Fruit fly (Drosophila melanogaster) whole organism, embryonic: ENCODE measurements around the gene Syt12.

Experiments
- BEAF-32 ChIP-seq: fragments of 200-800 bp; sonication (Bioruptor generic); optimal IDR thresholded peaks from 3 replicates; lab custom pipeline; 2017; ENCODE audit warnings: missing biosample characterization, missing genetic modification characterization, mild to moderate bottlenecking, moderate library complexity, missing genetic modification reagents
- CG10543 ChIP-seq: fragments of 200-800 bp; sonication (Bioruptor generic); optimal IDR thresholded peaks from 3 replicates; lab custom pipeline; 2017; ENCODE audit warnings: missing biosample characterization, mild to moderate bottlenecking, missing genetic modification characterization, moderate library complexity
- CG11504 ChIP-seq: fragments of 200-800 bp; sonication (Bioruptor generic); optimal IDR thresholded peaks from 3 replicates; lab custom pipeline; 2019; ENCODE audit warnings: missing biosample characterization, mild to moderate bottlenecking, missing genetic modification characterization, moderate library complexity
- CG12155 ChIP-seq: fragments of 200-800 bp; sonication (Bioruptor generic); optimal IDR thresholded peaks from 3 replicates; lab custom pipeline; 2016; ENCODE audit warnings: missing biosample characterization, missing genetic modification characterization
- CG12219 ChIP-seq: fragments of 200-800 bp; sonication (Bioruptor generic); optimal IDR thresholded peaks from 3 replicates; lab custom pipeline; 2018; ENCODE audit warnings: missing biosample characterization, mild to moderate bottlenecking, missing genetic modification characterization
- CG12299 ChIP-seq: fragments of 200-800 bp; sonication (Bioruptor generic); optimal IDR thresholded peaks from 2 replicates; lab custom pipeline; 2018; ENCODE audit warnings: missing biosample characterization, mild to moderate bottlenecking, missing genetic modification characterization
- CG12744 ChIP-seq: fragments of 200-800 bp; sonication (Bioruptor generic); optimal IDR thresholded peaks from 2 replicates; lab custom pipeline; 2016; ENCODE audit warnings: missing biosample characterization, missing genetic modification characterization
- CG12942 ChIP-seq: fragments of 200-800 bp; sonication (Bioruptor generic); optimal IDR thresholded peaks from 3 replicates; lab custom pipeline; 2016; ENCODE audit warnings: missing biosample characterization, missing genetic modification characterization
- CG14667 ChIP-seq: fragments of 200-800 bp; sonication (Bioruptor generic); IDR thresholded peaks from 2 replicates; pipeline ENCODE4 v1.3.6; 2022; ENCODE audit warnings: missing biosample characterization, missing genetic modification characterization
- CG16779 ChIP-seq: fragments of 200-800 bp; sonication (Bioruptor generic); IDR thresholded peaks from 2 replicates; pipeline ENCODE4 v1.3.6; 2022; ENCODE audit warnings: missing biosample characterization, missing genetic modification characterization
- CG17385 ChIP-seq: fragments of 200-800 bp; sonication (Bioruptor generic); optimal IDR thresholded peaks from 3 replicates; lab custom pipeline; 2018; ENCODE audit warnings: missing biosample characterization, mild to moderate bottlenecking, missing genetic modification characterization
- CG18476 ChIP-seq: fragments of 200-800 bp; sonication (Bioruptor generic); optimal IDR thresholded peaks from 2 replicates; lab custom pipeline; 2016; ENCODE audit warnings: missing biosample characterization, mild to moderate bottlenecking, missing genetic modification characterization
- CG18764 ChIP-seq: fragments of 200-800 bp; sonication (Bioruptor generic); optimal IDR thresholded peaks from 3 replicates; lab custom pipeline; 2016; ENCODE audit warnings: missing biosample characterization, missing genetic modification characterization
- CG2202 ChIP-seq: fragments of 200-800 bp; sonication (Bioruptor generic); optimal IDR thresholded peaks from 2 replicates; lab custom pipeline; 2018; ENCODE audit warnings: missing biosample characterization, mild to moderate bottlenecking, missing genetic modification characterization
- CG6654 ChIP-seq: fragments of 200-800 bp; sonication (Bioruptor generic); optimal IDR thresholded peaks from 2 replicates; lab custom pipeline; 2017; ENCODE audit warnings: missing biosample characterization, mild to moderate bottlenecking, missing genetic modification characterization
- CG6854 ChIP-seq: fragments of 200-800 bp; sonication (Bioruptor generic); optimal IDR thresholded peaks from 3 replicates; lab custom pipeline; 2017; ENCODE audit warnings: missing biosample characterization, mild to moderate bottlenecking, missing genetic modification characterization
- CG7839 ChIP-seq: fragments of 200-800 bp; sonication (Bioruptor generic); optimal IDR thresholded peaks from 3 replicates; lab custom pipeline; 2018; ENCODE audit warnings: missing biosample characterization, mild to moderate bottlenecking, missing genetic modification characterization, moderate library complexity
- CG8765 ChIP-seq: fragments of 200-800 bp; sonication (Bioruptor generic); IDR thresholded peaks from 2 replicates; pipeline ENCODE4 v1.3.6; 2022; ENCODE audit warnings: missing biosample characterization, missing genetic modification characterization
- CG9727 ChIP-seq: fragments of 200-800 bp; sonication (Bioruptor generic); optimal IDR thresholded peaks from 3 replicates; lab custom pipeline; 2017; ENCODE audit warnings: missing biosample characterization, mild to moderate bottlenecking, missing genetic modification characterization
- CHES-1-like ChIP-seq: fragments of 200-800 bp; sonication (Bioruptor generic); optimal IDR thresholded peaks from 2 replicates; lab custom pipeline; 2016; ENCODE audit warnings: missing biosample characterization, missing genetic modification characterization
- Camta ChIP-seq: fragments of 200-800 bp; sonication (Bioruptor generic); optimal IDR thresholded peaks from 2 replicates; lab custom pipeline; 2016; ENCODE audit warnings: missing biosample characterization, missing genetic modification characterization
- Doc3 ChIP-seq: fragments of 200-800 bp; sonication (Bioruptor generic); IDR thresholded peaks from 3 replicates; pipeline ENCODE4 v1.3.6; 2022; ENCODE audit warnings: missing biosample characterization, missing genetic modification characterization; ENCODE audit not compliant: partially characterized antibody
- Elba2 ChIP-seq: fragments of 200-800 bp; sonication (Bioruptor generic); optimal IDR thresholded peaks from 3 replicates; lab custom pipeline; 2016; ENCODE audit warnings: missing biosample characterization, missing genetic modification characterization
- Fer2 ChIP-seq: fragments of 200-800 bp; sonication (Bioruptor generic); optimal IDR thresholded peaks from 2 replicates; lab custom pipeline; 2018; ENCODE audit warnings: missing biosample characterization, mild to moderate bottlenecking, missing genetic modification characterization, moderate library complexity
- Gug ChIP-seq: fragments of 200-800 bp; sonication (Bioruptor generic); IDR thresholded peaks from 4 replicates; pipeline ENCODE4 v1.3.6; 2022; ENCODE audit warnings: missing biosample characterization, missing genetic modification characterization
- Med ChIP-seq: fragments of 200-800 bp; sonication (Bioruptor generic); peaks from one replicate; lab custom pipeline; 2016; ENCODE audit warnings: missing biosample characterization, missing genetic modification characterization, mild to moderate bottlenecking, inconsistent platforms, moderate library complexity
- Nf-YC ChIP-seq: fragments of 200-800 bp; optimal IDR thresholded peaks from 3 replicates; lab custom pipeline; 2019; ENCODE audit warnings: missing biosample characterization, mild to moderate bottlenecking, missing genetic modification characterization, moderate library complexity
- Usf ChIP-seq: fragments of 200-800 bp; sonication (Bioruptor generic); optimal IDR thresholded peaks from 2 replicates; lab custom pipeline; 2017; ENCODE audit warnings: missing genotype, missing biosample characterization, missing genetic modification characterization
- Vsx1 ChIP-seq: fragments of 200-800 bp; sonication (Bioruptor generic); optimal IDR thresholded peaks from 2 replicates; lab custom pipeline; 2017; ENCODE audit warnings: missing biosample characterization, mild to moderate bottlenecking, missing genetic modification characterization, missing genetic modification reagents
- Xbp1 ChIP-seq: fragments of 200-800 bp; sonication (Bioruptor generic); optimal IDR thresholded peaks from 3 replicates; lab custom pipeline; 2016; ENCODE audit warnings: missing biosample characterization, mild to moderate bottlenecking, missing genetic modification characterization
- bigmax ChIP-seq: fragments of 200-800 bp; sonication (Bioruptor generic); optimal IDR thresholded peaks from 2 replicates; lab custom pipeline; 2018; ENCODE audit warnings: missing biosample characterization, mild to moderate bottlenecking, missing genetic modification characterization
- bsh ChIP-seq, 2 experiments: fragments of 200-800 bp; sonication (Bioruptor generic); optimal IDR thresholded peaks; 2 replicates each; lab custom pipeline; 2017 to 2018; ENCODE audit warnings: mild to moderate bottlenecking in 2 of 2, missing biosample characterization in 2 of 2, missing genetic modification characterization in 2 of 2, moderate library complexity in 1 of 2
- cad ChIP-seq: fragments of >200 bp; optimal IDR thresholded peaks from 2 replicates; lab custom pipeline; 2017; ENCODE audit warnings: missing biosample characterization, missing genetic modification characterization
- dan ChIP-seq: fragments of 200-800 bp; sonication (Bioruptor generic); IDR thresholded peaks from 2 replicates; pipeline ENCODE4 v1.3.6; 2022; ENCODE audit warnings: missing biosample characterization, missing genetic modification characterization
- eve ChIP-seq, 2 experiments: fragments of >200 bp; optimal IDR thresholded peaks; 2 replicates each; lab custom pipeline; 2017; ENCODE audit warnings: missing biosample characterization in 2 of 2, missing genetic modification characterization in 2 of 2
- exex ChIP-seq: fragments of 200-800 bp; sonication (Bioruptor generic); optimal IDR thresholded peaks from 4 replicates; lab custom pipeline; 2018; ENCODE audit warnings: missing biosample characterization, mild to moderate bottlenecking, missing genetic modification characterization, moderate library complexity
- eyg ChIP-seq: fragments of 200-800 bp; sonication (Bioruptor generic); optimal IDR thresholded peaks from 3 replicates; lab custom pipeline; 2016; ENCODE audit warnings: missing biosample characterization, missing genetic modification characterization
- fd96Cb ChIP-seq: fragments of 200-800 bp; sonication (Bioruptor generic); optimal IDR thresholded peaks from 2 replicates; lab custom pipeline; 2018; ENCODE audit warnings: missing biosample characterization, mild to moderate bottlenecking, missing genetic modification characterization, moderate library complexity
- her ChIP-seq: fragments of 200-800 bp; sonication (Bioruptor generic); optimal IDR thresholded peaks from 2 replicates; lab custom pipeline; 2016; ENCODE audit warnings: missing biosample characterization, missing genetic modification characterization
- knrl ChIP-seq: fragments of 200-800 bp; sonication (Bioruptor generic); IDR thresholded peaks from 3 replicates; pipeline ENCODE4 v1.3.6; 2022; ENCODE audit warnings: missing biosample characterization, missing genetic modification characterization; ENCODE audit not compliant: partially characterized antibody
- maf-S ChIP-seq: fragments of 200-800 bp; sonication (Bioruptor generic); optimal IDR thresholded peaks from 2 replicates; lab custom pipeline; 2016; ENCODE audit warnings: missing biosample characterization, missing genetic modification characterization
- mirr ChIP-seq: fragments of 200-800 bp; sonication (Bioruptor generic); optimal IDR thresholded peaks from 3 replicates; lab custom pipeline; 2018; ENCODE audit warnings: missing biosample characterization, mild to moderate bottlenecking, missing genetic modification characterization
- org-1 ChIP-seq: fragments of 200-800 bp; sonication (Bioruptor generic); optimal IDR thresholded peaks from 2 replicates; lab custom pipeline; 2017; ENCODE audit warnings: missing biosample characterization, missing genetic modification characterization
- otp ChIP-seq: fragments of 200-800 bp; sonication (Bioruptor generic); IDR thresholded peaks from 3 replicates; pipeline ENCODE4, ENCODE4 v1.3.6; 2022; ENCODE audit warnings: missing biosample characterization, missing genetic modification characterization
- pnt ChIP-seq: fragments of 200-800 bp; sonication (Bioruptor generic); optimal IDR thresholded peaks from 3 replicates; lab custom pipeline; 2016; ENCODE audit warnings: missing biosample characterization, missing genetic modification characterization
- pros ChIP-seq: fragments of 200-800 bp; sonication (Bioruptor generic); optimal IDR thresholded peaks from 3 replicates; lab custom pipeline; 2019; ENCODE audit warnings: missing biosample characterization, mild to moderate bottlenecking, missing genetic modification characterization, moderate library complexity
- pzg ChIP-seq: fragments of 200-800 bp; sonication (Bioruptor generic); optimal IDR thresholded peaks from 3 replicates; lab custom pipeline; 2018; ENCODE audit warnings: missing biosample characterization, mild to moderate bottlenecking, missing genetic modification characterization, moderate library complexity
- rib ChIP-seq: fragments of 200-800 bp; sonication (Bioruptor generic); IDR thresholded peaks from 2 replicates; pipeline ENCODE4 v1.3.6; 2022; ENCODE audit warnings: missing biosample characterization, missing genetic modification characterization
- sisA ChIP-seq: fragments of 200-800 bp; sonication (Bioruptor generic); IDR thresholded peaks from 2 replicates; pipeline ENCODE4 v1.3.6; 2022; ENCODE audit warnings: missing biosample characterization, missing genetic modification characterization
- sug ChIP-seq: fragments of 200-800 bp; optimal IDR thresholded peaks from 2 replicates; lab custom pipeline; 2019; ENCODE audit warnings: missing biosample characterization, mild to moderate bottlenecking, missing genetic modification characterization, moderate library complexity
- zf30C ChIP-seq: fragments of 200-800 bp; sonication (Bioruptor generic); optimal IDR thresholded peaks from 3 replicates; lab custom pipeline; 2018; ENCODE audit warnings: missing biosample characterization, mild to moderate bottlenecking, missing genetic modification characterization

Syt12 gene

dm6 chrX:13323114-13323513, 35.9 kb upstream of the Syt12 start (continued):
- TF ChIP-seq bsh (GFP tag; optimal IDR thresholded peaks at IDR 0.05; lab: Kevin White, UChicago): peak in 1 of 2 experiments; percentile 52
- no peak for TF ChIP-seq Fer2 (tag; lab: Kevin White, UChicago)
- TF ChIP-seq CG18476 (GFP tag; lab: Kevin White, UChicago): peak; percentile 50
- no peak for TF ChIP-seq CG8765 (GFP tag; lab: Robert Waterston, UW)
- TF ChIP-seq fd96Cb (tag; lab: Kevin White, UChicago): peak; percentile 58
- TF ChIP-seq Camta (GFP tag; lab: Kevin White, UChicago): peak; percentile 72
- TF ChIP-seq org-1 (GFP tag; lab: Kevin White, UChicago): peak; percentile 3
- TF ChIP-seq eyg (GFP tag; lab: Kevin White, UChicago): peak; percentile 26
- no peak for TF ChIP-seq rib (GFP tag; lab: Robert Waterston, UW)
- TF ChIP-seq CG12744: peak; percentile 54
- no peak for TF ChIP-seq CG10543
- no peak for TF ChIP-seq cad (GFP tag; lab: Kevin White, UChicago)
- TF ChIP-seq Vsx1 (GFP tag; lab: Kevin White, UChicago): peak; percentile 5
- TF ChIP-seq sisA (GFP tag; lab: Robert Waterston, UW): peak; percentile 67
- no peak for TF ChIP-seq BEAF-32
- TF ChIP-seq CG18764 (GFP tag; lab: Kevin White, UChicago): peak; percentile 59
- TF ChIP-seq zf30C: peak; percentile 38
- no peak for TF ChIP-seq Usf (GFP tag; lab: Kevin White, UChicago)
- TF ChIP-seq sug (tag; lab: Kevin White, UChicago): no peak
- TF ChIP-seq CG12155 (GFP tag; lab: Kevin White, UChicago): peak; percentile 60
- peak; percentile 69 for TF ChIP-seq Xbp1 (GFP tag; lab: Kevin White, UChicago)
- TF ChIP-seq CG16779: no peak
- TF ChIP-seq exex (tag; lab: Kevin White, UChicago): no peak
- no peak for TF ChIP-seq pros
- no peak for TF ChIP-seq pzg (GFP tag; lab: Kevin White, UChicago)
- TF ChIP-seq knrl (GFP tag; lab: Robert Waterston, UW): no peak
- peak; percentile 45 for TF ChIP-seq pnt (GFP tag; lab: Kevin White, UChicago)
- TF ChIP-seq otp (GFP tag; lab: Robert Waterston, UW): no peak
- TF ChIP-seq Elba2 (GFP tag; lab: Kevin White, UChicago): no peak
- TF ChIP-seq CHES-1-like (GFP tag; lab: Kevin White, UChicago): peak; percentile 63
- peak; percentile 76 for TF ChIP-seq CG7839 (tag; lab: Kevin White, UChicago)
- no peak for TF ChIP-seq CG6654
- TF ChIP-seq Med (GFP tag; lab: Kevin White, UChicago): peak; percentile 91
- TF ChIP-seq CG11504: peak; percentile 80
- TF ChIP-seq CG2202 (tag; lab: Kevin White, UChicago): no peak
- no peak for TF ChIP-seq CG14667
- TF ChIP-seq CG12299 (tag; lab: Kevin White, UChicago): no peak
- TF ChIP-seq CG17385 (GFP tag; lab: Kevin White, UChicago): peak; percentile 54
- TF ChIP-seq her (GFP tag; lab: Kevin White, UChicago): peak; percentile 44
- TF ChIP-seq dan (GFP tag; lab: Robert Waterston, UW): no peak
- no peak for TF ChIP-seq bigmax (GFP tag; lab: Kevin White, UChicago)
- TF ChIP-seq CG9727: peak; percentile 59
- TF ChIP-seq Doc3 (GFP tag; lab: Robert Waterston, UW): no peak
- TF ChIP-seq CG12942 (GFP tag; lab: Kevin White, UChicago): peak; percentile 44
- TF ChIP-seq CG12219: no peak
- no peak for TF ChIP-seq CG6854 (GFP tag; lab: Kevin White, UChicago)
- TF ChIP-seq eve (GFP tag; optimal IDR thresholded peaks at IDR 0.05; lab: Kevin White, UChicago): peak in 1 of 2 experiments; percentile 91
- TF ChIP-seq Nf-YC (tag; lab: Kevin White, UChicago): peak; percentile 15
- no peak for TF ChIP-seq mirr (GFP tag; lab: Kevin White, UChicago)
- TF ChIP-seq Gug (GFP tag; lab: Robert Waterston, UW): 0 out of 4 replicates have a peak, but pooled peaks have one; percentile 26
- TF ChIP-seq maf-S (GFP tag; lab: Kevin White, UChicago): peak; percentile 73
